Fruit fly (Drosophila melanogaster) whole organism, wandering third instar larva: ENCODE results near the gene Lztr1.
A peak's percentile ranks its signal among the peaks of the same experiment; 100 is the strongest.

ENCODE experiments used
- Abd-B ChIP-seq: fragments of >200 bp; optimal IDR thresholded peaks from 2 replicates; lab custom pipeline; 2017; ENCODE audit warnings: missing biosample characterization, missing genetic modification characterization
- CG32264 ChIP-seq: fragments of 200-800 bp; sonication (Bioruptor generic); optimal IDR thresholded peaks from 2 replicates; lab custom pipeline; 2016; ENCODE audit warnings: missing biosample characterization, missing genetic modification characterization
- CG9705 ChIP-seq: fragments of 200-800 bp; sonication (Bioruptor generic); optimal IDR thresholded peaks from 2 replicates; lab custom pipeline; 2018; ENCODE audit warnings: missing biosample characterization, mild to moderate bottlenecking, missing genetic modification characterization
- CrebA ChIP-seq: fragments of 200-800 bp; sonication (Bioruptor generic); optimal IDR thresholded peaks from 2 replicates; lab custom pipeline; 2016; ENCODE audit warnings: missing biosample characterization, mild to moderate bottlenecking, missing genetic modification characterization, borderline replicate concordance
- Dfd ChIP-seq: fragments of >200 bp; optimal IDR thresholded peaks from 2 replicates; lab custom pipeline; 2017; ENCODE audit warnings: missing biosample characterization, missing genetic modification characterization
- Dif ChIP-seq: fragments of 200-275, 200-300 bp; sonication (Bioruptor generic); optimal IDR thresholded peaks from 2 replicates; lab custom pipeline; 2018; ENCODE audit warnings: missing biosample characterization, missing genetic modification characterization; ENCODE audit not compliant: partially characterized antibody
- GATAd ChIP-seq: sonication (Bioruptor generic); optimal IDR thresholded peaks from 2 replicates; lab custom pipeline; 2016; ENCODE audit warnings: missing biosample characterization, missing genetic modification characterization
- HLH106 ChIP-seq: fragments of 200-800 bp; optimal IDR thresholded peaks from 3 replicates; lab custom pipeline; 2019; ENCODE audit warnings: missing biosample characterization, mild to moderate bottlenecking, missing genetic modification characterization, moderate library complexity
- Hnf4 ChIP-seq: fragments of 200-800 bp; sonication (Bioruptor generic); optimal IDR thresholded peaks from 2 replicates; lab custom pipeline; 2016; ENCODE audit warnings: missing biosample characterization, mild to moderate bottlenecking, missing genetic modification characterization
- Hr78 ChIP-seq: fragments of >200 bp; optimal IDR thresholded peaks from 2 replicates; lab custom pipeline; 2017; ENCODE audit warnings: missing biosample characterization, missing genetic modification characterization
- Hr83 ChIP-seq: fragments of 200-300 bp; sonication (Bioruptor generic); optimal IDR thresholded peaks from 2 replicates; lab custom pipeline; 2016; ENCODE audit warnings: missing biosample characterization, mild to moderate bottlenecking, missing genetic modification characterization, moderate library complexity; ENCODE audit not compliant: poor library complexity, severe bottlenecking
- Jra ChIP-seq: sonication (Bioruptor generic); optimal IDR thresholded peaks from 2 replicates; lab custom pipeline; 2016; ENCODE audit warnings: missing biosample characterization, missing genetic modification characterization
- Mio ChIP-seq: sonication (Bioruptor generic); optimal IDR thresholded peaks from 2 replicates; lab custom pipeline; 2016; ENCODE audit warnings: missing biosample characterization, missing genetic modification characterization
- Myc ChIP-seq: fragments of >200 bp; optimal IDR thresholded peaks from 2 replicates; lab custom pipeline; 2017
- N ChIP-seq: fragments of >200 bp; optimal IDR thresholded peaks from 2 replicates; lab custom pipeline; 2018; ENCODE audit warnings: missing biosample characterization, missing external identifiers, missing genetic modification characterization
- OdsH ChIP-seq: fragments of 200-800 bp; sonication (Bioruptor generic); optimal IDR thresholded peaks from 2 replicates; lab custom pipeline; 2016; ENCODE audit warnings: missing biosample characterization, mild to moderate bottlenecking, missing genetic modification characterization
- Rel ChIP-seq, 2 experiments: fragments of 200-800 bp; sonication (Bioruptor generic) in 1 of 2; optimal IDR thresholded peaks; 2 replicates in 1 of 2; 3 replicates in 1 of 2; lab custom pipeline; 2016 to 2019; ENCODE audit warnings: mild to moderate bottlenecking in 2 of 2, missing biosample characterization in 2 of 2, missing genetic modification characterization in 2 of 2, moderate library complexity in 1 of 2
- Sp1 ChIP-seq: fragments of 200-800 bp; sonication (Bioruptor generic); optimal IDR thresholded peaks from 3 replicates; lab custom pipeline; 2019; ENCODE audit warnings: missing biosample characterization, mild to moderate bottlenecking, missing genetic modification characterization, moderate library complexity
- Vsx2 ChIP-seq: fragments of 200-300, 225-300 bp; sonication (Bioruptor generic); optimal IDR thresholded peaks from 2 replicates; lab custom pipeline; 2018; ENCODE audit warnings: missing biosample characterization, missing genetic modification characterization; ENCODE audit not compliant: partially characterized antibody
- br ChIP-seq: fragments of 200-800 bp; sonication (Bioruptor generic); optimal IDR thresholded peaks from 2 replicates; lab custom pipeline; 2016; ENCODE audit warnings: missing biosample characterization, missing genetic modification characterization
- brk ChIP-seq: fragments of 200-800 bp; sonication (Bioruptor generic); optimal IDR thresholded peaks from 2 replicates; lab custom pipeline; 2016; ENCODE audit warnings: missing biosample characterization, mild to moderate bottlenecking, missing genetic modification characterization
- dl ChIP-seq, 2 experiments: fragments of 175-275, 200-275 bp in 1 of 2; fragments of 200-275 bp in 1 of 2; sonication (Bioruptor generic); optimal IDR thresholded peaks; lab custom pipeline; 2018; ENCODE audit warnings: mild to moderate bottlenecking in 2 of 2, missing biosample characterization in 2 of 2, missing genetic modification characterization in 2 of 2, moderate library complexity in 2 of 2; ENCODE audit not compliant: partially characterized antibody in 2 of 2, insufficient read depth in 1 of 2
- dmrt93B ChIP-seq: fragments of 200-800 bp; sonication (Bioruptor generic); optimal IDR thresholded peaks from 2 replicates; lab custom pipeline; 2018; ENCODE audit warnings: missing biosample characterization, mild to moderate bottlenecking, missing genetic modification characterization
- dsf ChIP-seq: sonication (Bioruptor generic); optimal IDR thresholded peaks from 2 replicates; lab custom pipeline; 2016; ENCODE audit warnings: missing biosample characterization, missing genetic modification characterization, borderline replicate concordance
- ey ChIP-seq: fragments of 200-800 bp; sonication (Bioruptor generic); optimal IDR thresholded peaks from 2 replicates; lab custom pipeline; 2016; ENCODE audit warnings: missing biosample characterization, missing genetic modification characterization
- foxo ChIP-seq, 2 experiments: fragments of 200-800 bp; sonication (Bioruptor generic); optimal IDR thresholded peaks; 2 replicates in 1 of 2; 3 replicates in 1 of 2; lab custom pipeline; 2016 to 2017; ENCODE audit warnings: missing biosample characterization in 2 of 2, missing genetic modification characterization in 2 of 2
- fru ChIP-seq: fragments of 200-800 bp; sonication (Bioruptor generic); optimal IDR thresholded peaks from 3 replicates; lab custom pipeline; 2016; ENCODE audit warnings: missing biosample characterization, mild to moderate bottlenecking, missing genetic modification characterization
- h ChIP-seq: fragments of 200-800 bp; sonication (Bioruptor generic); optimal IDR thresholded peaks from 3 replicates; lab custom pipeline; 2016; ENCODE audit warnings: missing biosample characterization, mild to moderate bottlenecking, missing genetic modification characterization
- jim ChIP-seq: fragments of 175-275, 200-325 bp; sonication (Bioruptor generic); optimal IDR thresholded peaks from 2 replicates; lab custom pipeline; 2016; ENCODE audit warnings: missing biosample characterization, mild to moderate bottlenecking, missing genetic modification characterization
- lola ChIP-seq: fragments of >200 bp; optimal IDR thresholded peaks from 2 replicates; lab custom pipeline; 2017; ENCODE audit warnings: missing biosample characterization, missing genetic modification characterization
- pan ChIP-seq: fragments of >200 bp; optimal IDR thresholded peaks from 2 replicates; lab custom pipeline; 2017
- psq ChIP-seq: fragments of 200-800 bp; sonication (Bioruptor generic); optimal IDR thresholded peaks from 3 replicates; lab custom pipeline; 2017; ENCODE audit warnings: missing biosample characterization, mild to moderate bottlenecking, missing genetic modification characterization, moderate library complexity
- rgr ChIP-seq: fragments of 200-800 bp; sonication (Bioruptor generic); optimal IDR thresholded peaks from 3 replicates; lab custom pipeline; 2016; ENCODE audit warnings: missing biosample characterization, mild to moderate bottlenecking, missing genetic modification characterization
- sage ChIP-seq: fragments of 200-800 bp; sonication (Bioruptor generic); optimal IDR thresholded peaks from 2 replicates; lab custom pipeline; 2016; ENCODE audit warnings: missing biosample characterization, mild to moderate bottlenecking, missing genetic modification characterization
- sv ChIP-seq: fragments of 200-800 bp; sonication (Bioruptor generic); optimal IDR thresholded peaks from 3 replicates; lab custom pipeline; 2016; ENCODE audit warnings: missing biosample characterization, missing genetic modification characterization
- tai ChIP-seq: sonication (Bioruptor generic); optimal IDR thresholded peaks from 2 replicates; lab custom pipeline; 2016; ENCODE audit warnings: missing biosample characterization, missing genetic modification characterization
- usp ChIP-seq: fragments of >200 bp; optimal IDR thresholded peaks from 2 replicates; lab custom pipeline; 2017; ENCODE audit warnings: missing biosample characterization, missing genetic modification characterization
- woc ChIP-seq: sonication (Bioruptor generic); optimal IDR thresholded peaks from 2 replicates; lab custom pipeline; 2016; ENCODE audit warnings: missing biosample characterization, mild to moderate bottlenecking, missing genetic modification characterization

Gene Lztr1

DNA sequence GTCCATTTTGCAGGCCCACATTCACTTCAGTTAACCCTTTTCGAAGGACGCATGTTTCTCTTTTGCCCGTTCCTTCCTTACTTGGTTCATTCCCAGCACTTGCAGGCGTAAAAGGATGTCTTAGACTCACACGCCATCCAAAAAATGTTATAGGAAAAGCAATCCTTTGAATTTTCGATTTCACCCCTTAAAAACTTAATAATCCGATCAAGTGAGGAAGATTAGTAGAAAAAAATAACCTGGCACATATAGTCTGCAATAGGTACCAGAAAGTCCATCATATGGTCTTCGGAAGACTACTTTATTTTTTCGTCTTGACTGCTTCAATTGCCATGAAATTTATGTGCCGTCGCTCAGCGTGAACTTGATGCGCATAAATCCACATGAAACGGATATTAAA is 6.0 kb downstream of the Lztr1 start:
- TF ChIP-seq Vsx2 (GFP tag; lab: Kevin White, UChicago) (no peak), Jra (GFP tag; lab: Kevin White, UChicago) (no peak), woc (no peak), pan (lab: Kevin White, UChicago) (no peak), Rel (GFP tag; optimal IDR thresholded peaks at IDR 0.05; lab: Kevin White, UChicago) (no peak), Rel (tag; optimal IDR thresholded peaks at IDR 0.05; lab: Kevin White, UChicago) (no peak), tai (no peak), Hr83 (GFP tag; lab: Kevin White, UChicago) (no peak), HLH106 (tag; lab: Kevin White, UChicago) (peak; percentile 17), sv (GFP tag; lab: Kevin White, UChicago) (no peak), h (peak; percentile 49), ey (GFP tag; lab: Kevin White, UChicago) (peak; percentile 32), Dif (GFP tag; lab: Kevin White, UChicago) (no peak), dsf (no peak), psq (GFP tag; lab: Kevin White, UChicago) (peak; percentile 8), rgr (peak; percentile 34), dl (GFP tag; optimal IDR thresholded peaks at IDR 0.05; lab: Kevin White, UChicago; ENCODE audit: insufficient read depth in 1 of 2, partially characterized antibody in 2 of 2) (no peak)

DNA sequence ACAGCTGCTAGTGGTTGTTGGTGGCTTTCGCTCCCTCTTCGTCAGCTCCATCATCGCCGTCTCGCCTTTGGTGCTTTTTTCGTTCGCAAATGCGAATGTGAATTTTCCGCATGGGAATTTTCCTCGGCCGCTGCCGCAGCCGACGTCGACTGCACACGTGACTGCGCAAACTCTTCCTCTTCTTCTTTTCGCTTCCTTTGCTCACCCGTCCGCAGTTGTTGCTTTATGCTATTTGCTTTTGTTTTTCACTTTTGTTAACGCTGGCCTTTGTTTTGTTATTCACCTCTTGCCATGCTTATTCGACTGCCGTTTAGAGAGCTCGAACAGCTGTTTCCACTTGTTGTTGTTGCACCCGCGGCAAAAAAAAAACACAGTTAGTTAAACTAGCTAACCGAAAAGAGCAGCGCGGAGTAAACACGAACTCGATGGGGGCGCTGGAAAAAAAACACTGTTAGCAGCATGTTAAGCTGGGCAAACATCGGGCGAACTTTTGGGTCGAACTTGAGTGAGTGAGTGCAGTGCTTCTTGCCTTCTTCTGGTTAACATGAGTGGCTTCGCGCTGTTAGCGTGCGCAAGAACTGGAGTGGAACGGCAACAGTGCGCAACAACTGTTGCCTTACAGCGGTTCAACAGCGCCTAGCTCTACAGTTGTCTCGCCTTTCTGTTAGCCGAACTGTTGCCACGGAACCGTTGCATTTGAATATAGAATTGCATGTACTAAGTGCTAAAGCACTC is 18.5 kb downstream of the Lztr1 start:
- TF ChIP-seq Sp1 (GFP tag; lab: Kevin White, UChicago) = no peak
- TF ChIP-seq psq (GFP tag; lab: Kevin White, UChicago) = peak; percentile 49

dm6 chrX:900725-901345 is 26.5 kb downstream of the Lztr1 start:
- TF ChIP-seq CG9705 (GFP tag; lab: Kevin White, UChicago) (peak; percentile 82), HLH106 (tag; lab: Kevin White, UChicago) (peak; percentile 93), rgr (peak; percentile 88), Jra (GFP tag; lab: Kevin White, UChicago) (peak; percentile 11), Hr83 (GFP tag; lab: Kevin White, UChicago) (no peak), sage (GFP tag; lab: Kevin White, UChicago) (peak; percentile 69), Mio (GFP tag; lab: Kevin White, UChicago) (peak; percentile 50), CG32264 (GFP tag; lab: Kevin White, UChicago) (peak; percentile 68), woc (peak; percentile 95), pan (lab: Kevin White, UChicago) (no peak), Dfd (GFP tag; lab: Kevin White, UChicago) (no peak), OdsH (GFP tag; lab: Kevin White, UChicago) (peak; percentile 89), Dif (GFP tag; lab: Kevin White, UChicago) (no peak), usp (GFP tag; lab: Kevin White, UChicago) (no peak), N (GFP tag; lab: Kevin White, UChicago) (no peak), foxo (GFP tag; optimal IDR thresholded peaks at IDR 0.05; lab: Kevin White, UChicago) (peak; percentile 32 to 91), sv (GFP tag; lab: Kevin White, UChicago) (peak; percentile 50), tai (peak; percentile 82), jim (no peak), Sp1 (GFP tag; lab: Kevin White, UChicago) (peak; percentile 88), br (GFP tag; lab: Kevin White, UChicago) (peak; percentile 92), GATAd (no peak), dmrt93B (peak; percentile 85), ey (GFP tag; lab: Kevin White, UChicago) (peak; percentile 94), dsf (no peak), CrebA (GFP tag; lab: Kevin White, UChicago) (peak; percentile 55), h (peak; percentile 93), fru (peak; percentile 92), Hr78 (GFP tag; lab: Kevin White, UChicago) (no peak), brk (GFP tag; lab: Kevin White, UChicago) (peak; percentile 30), Hnf4 (GFP tag; lab: Kevin White, UChicago) (peak; percentile 84), lola (GFP tag; lab: Kevin White, UChicago) (no peak), Vsx2 (GFP tag; lab: Kevin White, UChicago) (no peak), dl (GFP tag; optimal IDR thresholded peaks at IDR 0.05; lab: Kevin White, UChicago; ENCODE audit: insufficient read depth in 1 of 2, partially characterized antibody in 2 of 2) (peak in 1 of 2 experiments; percentile 38), Rel (GFP tag; optimal IDR thresholded peaks at IDR 0.05; lab: Kevin White, UChicago) (no peak), Rel (tag; optimal IDR thresholded peaks at IDR 0.05; lab: Kevin White, UChicago) (peak; percentile 66), psq (GFP tag; lab: Kevin White, UChicago) (peak; percentile 81), Abd-B (GFP tag; lab: Kevin White, UChicago) (no peak), Myc (lab: Kevin White, UChicago) (no peak)
